Fruit fly (Drosophila melanogaster) whole organism, pupa: ENCODE measurements around the gene UQCR-Q.

Experiments used
- CG10348 ChIP-seq: fragments of 200-800 bp; sonication (Bioruptor generic); IDR thresholded peaks from 2 replicates; pipeline ENCODE4 v1.3.6; 2022; ENCODE audit warnings: missing biosample characterization, missing genetic modification characterization
- Pif1A ChIP-seq: fragments of 200-800 bp; sonication (Bioruptor generic); optimal IDR thresholded peaks from 3 replicates; lab custom pipeline; 2016; ENCODE audit warnings: missing biosample characterization, missing genetic modification characterization

dm6 chr3L:17476496-17476895 is 1.9 kb downstream of the UQCR-Q start:
- TF ChIP-seq CG10348 (GFP tag; lab: Robert Waterston, UW) (no peak), Pif1A (no peak)
